Worm (Caenorhabditis elegans): Measurements from ENCODE around the gene col-110.

DNA sequence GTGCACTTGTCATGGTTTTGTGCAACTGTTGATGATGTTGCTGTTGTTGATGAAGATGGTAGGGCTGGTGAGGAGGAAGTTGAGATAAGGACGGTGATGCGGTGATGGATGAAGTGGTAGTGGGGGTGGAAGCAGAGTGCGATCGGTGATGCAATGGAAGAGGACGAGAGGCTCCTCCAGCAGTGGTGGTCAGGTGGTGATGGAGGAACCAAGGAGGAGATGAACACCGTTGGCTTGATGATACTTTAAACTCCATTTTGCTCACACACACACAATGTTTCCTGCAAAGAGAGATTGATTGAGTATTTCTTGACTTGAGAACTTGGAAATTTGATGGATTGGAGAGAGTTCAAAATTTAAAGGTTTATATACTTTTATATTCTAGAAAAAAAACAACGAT is 28.4 kb upstream of the col-110 start, which contains the start of gene F19C7.8:
- TF ChIP-seq him-1 (tag; optimal IDR thresholded peaks at IDR 0.05) (no peak), dao-5 (tag; optimal IDR thresholded peaks at IDR 0.05) (no peak)

Measured in whole organism, L4/young adult.